Worm (Caenorhabditis elegans): Measurements from ENCODE around the gene egas-4.
A peak's percentile ranks its signal among the peaks of the same experiment; 100 is the strongest.

Gene egas-4

DNA sequence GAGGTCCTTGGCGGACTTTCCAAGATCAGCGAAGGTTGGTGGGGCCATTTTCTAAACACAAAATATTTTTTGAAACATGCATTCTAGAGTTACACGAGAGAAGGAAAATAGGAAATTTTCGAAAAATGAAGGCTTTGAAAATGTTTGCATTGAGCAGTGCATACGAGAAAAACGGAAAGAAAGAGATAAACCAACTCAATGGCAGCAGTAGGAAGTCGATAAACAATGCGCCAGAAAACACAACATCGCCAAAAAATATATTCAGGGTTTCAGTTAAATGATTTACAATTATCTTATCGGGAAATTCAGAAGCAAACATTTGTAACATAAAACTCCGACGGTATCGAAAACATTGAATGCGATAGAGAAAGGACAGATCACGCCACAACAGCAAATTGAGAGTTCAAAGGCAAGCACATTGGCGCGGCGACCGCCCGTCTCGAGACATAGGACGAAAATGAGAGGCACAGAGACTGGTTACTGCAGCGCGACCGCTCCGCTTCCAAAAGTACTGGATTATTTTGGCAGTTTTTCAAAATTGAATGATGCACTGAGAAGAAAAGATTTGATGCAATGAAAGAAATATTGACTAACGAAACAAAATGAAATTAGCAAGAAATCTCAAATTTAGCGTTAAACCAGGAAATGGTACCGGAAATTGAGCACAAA is 10.3 kb upstream of the egas-4 start, which contains the start of the genes vdac-1 and R05G6.5:
Gene vdac-1, minus strand, starts transcription at position 51 of the 669 bp plus-strand sequence.
Gene R05G6.5, plus strand, starts transcription at position 527 of the 669 bp plus-strand sequence.
- TF ChIP-seq ama-1 (optimal IDR thresholded peaks at IDR 0.05): peak; percentile 80
- TF ChIP-seq nhr-21 (tag; optimal IDR thresholded peaks at IDR 0.05): peak; percentile 74
- no peak for TF ChIP-seq ceh-82 (tag; optimal IDR thresholded peaks at IDR 0.05)
- peak; percentile 77 for TF ChIP-seq C34F6.9 (tag; optimal IDR thresholded peaks at IDR 0.05)
- TF ChIP-seq lin-13 (GFP tag; optimal IDR thresholded peaks at IDR 0.05): peak; percentile 80
- peak; percentile 70 for TF ChIP-seq zag-1 (tag; optimal IDR thresholded peaks at IDR 0.05)
- no peak for TF ChIP-seq unc-62 (GFP tag; optimal IDR thresholded peaks at IDR 0.05)
- no peak for TF ChIP-seq nhr-237 (tag; optimal IDR thresholded peaks at IDR 0.05)
- TF ChIP-seq F13H6.1 (tag; optimal IDR thresholded peaks at IDR 0.05): peak; percentile 81
- TF ChIP-seq ztf-1 (GFP tag; conservative IDR thresholded peaks at IDR 0.05): no peak
- no peak for TF ChIP-seq elt-3 (tag; optimal IDR thresholded peaks at IDR 0.05)
- no peak for TF ChIP-seq dmd-4 (tag; optimal IDR thresholded peaks at IDR 0.05)
- no peak for TF ChIP-seq nhr-11 (tag; optimal IDR thresholded peaks at IDR 0.05)
- TF ChIP-seq mbf-1 (tag; optimal IDR thresholded peaks at IDR 0.05): no peak
- peak; percentile 57 for TF ChIP-seq blmp-1 (tag; optimal IDR thresholded peaks at IDR 0.05; ENCODE audit: insufficient read depth)
- TF ChIP-seq nhr-25 (tag; optimal IDR thresholded peaks at IDR 0.05): peak; percentile 77
- TF ChIP-seq sem-4 (tag; optimal IDR thresholded peaks at IDR 0.05): peak; percentile 42
- TF ChIP-seq unc-55 (GFP tag; optimal IDR thresholded peaks at IDR 0.05): peak; percentile 85
- TF ChIP-seq aly-2 (tag; optimal IDR thresholded peaks at IDR 0.05): no peak
- no peak for TF ChIP-seq skn-1 (tag; optimal IDR thresholded peaks at IDR 0.05)
- peak; percentile 49 to 86 for TF ChIP-seq lsy-2 (tag; optimal IDR thresholded peaks at IDR 0.05)
- TF ChIP-seq ztf-4 (tag; optimal IDR thresholded peaks at IDR 0.05): peak; percentile 51
- peak; percentile 42 for TF ChIP-seq egl-27 (tag; optimal IDR thresholded peaks at IDR 0.05)
- peak; percentile 86 for TF ChIP-seq sma-3 (GFP tag; optimal IDR thresholded peaks at IDR 0.05)
- TF ChIP-seq fos-1 (tag; optimal IDR thresholded peaks at IDR 0.05): peak; percentile 88
- TF ChIP-seq ceh-16 (tag; optimal IDR thresholded peaks at IDR 0.05): peak; percentile 27
- no peak for TF ChIP-seq ztf-11 (tag; optimal IDR thresholded peaks at IDR 0.05)
- no peak for TF ChIP-seq nhr-77 (tag; optimal IDR thresholded peaks at IDR 0.05)
- peak; percentile 87 for TF ChIP-seq nhr-129 (tag; optimal IDR thresholded peaks at IDR 0.05)
- peak; percentile 92 for TF ChIP-seq crh-2 (tag; optimal IDR thresholded peaks at IDR 0.05)
- TF ChIP-seq alr-1 (tag; optimal IDR thresholded peaks at IDR 0.05): no peak
- TF ChIP-seq lin-39 (tag; optimal IDR thresholded peaks at IDR 0.05): no peak
- TF ChIP-seq lin-11 (tag; optimal IDR thresholded peaks at IDR 0.05): peak; percentile 57
- TF ChIP-seq elt-1 (tag; optimal IDR thresholded peaks at IDR 0.05): no peak
- TF ChIP-seq mab-5 (tag; optimal IDR thresholded peaks at IDR 0.05): no peak
- no peak for TF ChIP-seq R02D3.7 (tag; optimal IDR thresholded peaks at IDR 0.05)
- peak; percentile 89 for TF ChIP-seq gmeb-1 (tag; optimal IDR thresholded peaks at IDR 0.05)
- TF ChIP-seq Y55F3AM.14 (GFP tag; optimal IDR thresholded peaks at IDR 0.05): no peak
- TF ChIP-seq sma-9 (GFP tag; optimal IDR thresholded peaks at IDR 0.05): peak; percentile 59
- TF ChIP-seq sma-9 (tag; optimal IDR thresholded peaks at IDR 0.05): no peak
- no peak for TF ChIP-seq nhr-10 (tag; optimal IDR thresholded peaks at IDR 0.05)
- TF ChIP-seq nhr-23 (tag; optimal IDR thresholded peaks at IDR 0.05): no peak
- TF ChIP-seq ZK546.5 (tag; optimal IDR thresholded peaks at IDR 0.05): no peak
- no peak for TF ChIP-seq unc-39 (tag; optimal IDR thresholded peaks at IDR 0.05)
- TF ChIP-seq nhr-6 (tag; optimal IDR thresholded peaks at IDR 0.05): peak; percentile 25
- peak; percentile 44 for TF ChIP-seq snpc-4 (tag; optimal IDR thresholded peaks at IDR 0.05)
- TF ChIP-seq peb-1 (tag; optimal IDR thresholded peaks at IDR 0.05): no peak
- TF ChIP-seq mdl-1 (tag; optimal IDR thresholded peaks at IDR 0.05): peak; percentile 16 to 61
- TF ChIP-seq nhr-12 (tag; optimal IDR thresholded peaks at IDR 0.05): no peak
